Worm (Caenorhabditis elegans) whole organism, midembryonic: ENCODE results near the gene melo-1.
"Not testable (repeated sequence)": the region's sequence is repeated elsewhere in the genome, so short reads cannot be mapped to it uniquely, and the experiment has no call there.

Source experiments
- T22C8.4 ChIP-seq: fragments of 200-800 bp; sonication (Bioruptor generic); IDR thresholded peaks from 2 replicates; pipeline ENCODE4 v1.3.6; 2022; ENCODE audit warnings: missing genetic modification characterization, missing compliant biosample characterization
- cog-1 ChIP-seq: sonication (generic microtip); optimal IDR thresholded peaks from 2 replicates; lab custom pipeline; 2016; ENCODE audit warnings: missing genetic modification characterization, missing compliant biosample characterization
- flt-1 ChIP-seq: fragments of 200-800 bp; sonication (Bioruptor generic); IDR thresholded peaks from 2 replicates; pipeline ENCODE4 v1.3.6; 2022; ENCODE audit warnings: missing genetic modification characterization, missing compliant biosample characterization
- klf-2 ChIP-seq: fragments of 200-800 bp; sonication (Bioruptor generic); conservative IDR thresholded peaks from 2 replicates; pipeline ENCODE4 v1.3.6; 2022; ENCODE audit warnings: missing genetic modification reagents, missing genetic modification characterization, missing compliant biosample characterization
- med-1 ChIP-seq: sonication (generic microtip); optimal IDR thresholded peaks from 2 replicates; lab custom pipeline; 2017; ENCODE audit warnings: missing genetic modification characterization, mild to moderate bottlenecking, missing compliant biosample characterization, antibody characterized with exemption, missing genetic modification reagents; ENCODE audit not compliant: insufficient read depth
- ref-1 ChIP-seq: fragments of 200-800 bp; sonication (Bioruptor generic); conservative IDR thresholded peaks from 2 replicates; pipeline ENCODE4 v1.3.6; 2022; ENCODE audit warnings: missing genetic modification reagents, missing genetic modification characterization, missing compliant biosample characterization
- tab-1 ChIP-seq: fragments of 200-800 bp; sonication (Bioruptor generic); IDR thresholded peaks from 2 replicates; pipeline ENCODE4 v1.3.6; 2022; ENCODE audit warnings: missing genetic modification characterization, missing compliant biosample characterization
- ztf-23 ChIP-seq: fragments of 200-800 bp; sonication (Bioruptor generic); IDR thresholded peaks from 2 replicates; pipeline ENCODE4 v1.3.6; 2022; ENCODE audit warnings: missing genetic modification reagents, missing genetic modification characterization, missing compliant biosample characterization
- ztf-29 ChIP-seq: fragments of 200-800 bp; sonication (Bioruptor generic); IDR thresholded peaks from 2 replicates; pipeline ENCODE4 v1.3.6; 2022; ENCODE audit warnings: missing genetic modification reagents, missing genetic modification characterization, missing compliant biosample characterization

The melo-1 gene

DNA sequence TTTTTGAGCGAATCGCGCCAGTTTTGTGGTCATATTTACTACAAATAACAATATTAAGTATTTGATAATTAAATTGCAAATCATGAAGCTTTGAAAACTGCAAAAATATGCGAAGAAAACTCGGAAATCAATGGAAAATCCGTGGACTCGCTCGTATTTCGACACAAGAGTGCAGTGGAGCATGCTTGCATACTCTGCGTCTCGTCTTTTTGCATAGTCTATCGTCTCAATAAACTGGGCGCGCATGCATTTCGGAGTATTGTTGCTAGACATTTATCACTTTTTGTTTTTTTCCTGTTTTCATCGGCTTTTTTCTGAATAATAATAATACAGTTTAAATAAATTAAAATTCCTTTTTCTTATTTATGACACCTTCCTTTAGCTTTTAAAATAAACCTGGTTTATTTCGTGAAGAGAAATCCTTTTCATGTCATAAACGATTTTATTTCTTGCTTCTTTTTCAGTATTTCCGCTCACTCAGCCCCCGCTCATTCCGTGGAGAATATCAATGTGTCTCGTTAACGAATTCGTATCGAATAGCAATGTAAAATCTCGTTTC lies 19.1 kb upstream of the melo-1 start, which contains the start of the genes mrps-7 and Y57G11C.3:
TSS of gene mrps-7 (minus strand) at position 38 of the 559 bp plus-strand sequence.
TSS of gene Y57G11C.3 (plus strand) at position 509 of the 559 bp plus-strand sequence.
- TF ChIP-seq flt-1 (no peak), cog-1 (tag; lab: Kevin White, UChicago) (peak; percentile 73)

DNA sequence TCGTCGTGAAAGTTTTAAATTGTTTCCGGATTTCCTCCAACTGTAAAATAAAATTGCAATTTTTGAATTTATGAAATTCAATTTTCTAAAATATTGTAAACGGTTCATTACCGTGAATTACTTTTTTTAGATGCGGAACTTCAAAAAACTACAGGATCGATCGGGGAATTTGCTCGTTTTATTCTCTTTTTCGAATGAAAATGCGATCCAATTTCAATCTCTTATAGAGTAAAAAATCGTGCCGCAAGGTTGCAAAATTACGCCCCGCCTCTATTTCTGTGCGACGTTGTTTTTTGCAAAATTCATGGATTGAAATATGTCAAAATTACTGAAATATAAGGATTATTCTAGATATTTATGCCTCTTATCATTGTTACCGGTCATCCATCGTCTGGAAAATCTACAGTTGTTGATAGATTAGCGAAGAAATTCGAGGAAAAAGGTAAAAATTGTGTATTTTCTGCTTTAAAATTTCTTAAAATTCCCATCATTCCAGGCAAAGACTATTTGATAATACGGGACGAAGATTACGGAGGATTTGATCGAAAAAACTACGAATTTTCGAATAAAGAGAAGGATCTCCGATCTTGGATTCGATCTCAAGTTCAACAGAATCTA lies 17.5 kb upstream of the melo-1 start, which contains the start of gene Y57G11C.43:
TSS of gene Y57G11C.43 (plus strand) at position 224 of the 618 bp plus-strand sequence.
- TF ChIP-seq cog-1 (tag; lab: Kevin White, UChicago) (no peak), ztf-29 (GFP tag; lab: Robert Waterston, UW) (no peak), tab-1 (GFP tag; lab: Robert Waterston, UW) (no peak), ztf-23 (no peak), med-1 (GFP tag; lab: Kevin White, UChicago) (no peak), flt-1 (no peak), ref-1 (no peak), klf-2 (GFP tag; lab: Robert Waterston, UW) (no peak), T22C8.4 (GFP tag; lab: Robert Waterston, UW) (no peak)

DNA sequence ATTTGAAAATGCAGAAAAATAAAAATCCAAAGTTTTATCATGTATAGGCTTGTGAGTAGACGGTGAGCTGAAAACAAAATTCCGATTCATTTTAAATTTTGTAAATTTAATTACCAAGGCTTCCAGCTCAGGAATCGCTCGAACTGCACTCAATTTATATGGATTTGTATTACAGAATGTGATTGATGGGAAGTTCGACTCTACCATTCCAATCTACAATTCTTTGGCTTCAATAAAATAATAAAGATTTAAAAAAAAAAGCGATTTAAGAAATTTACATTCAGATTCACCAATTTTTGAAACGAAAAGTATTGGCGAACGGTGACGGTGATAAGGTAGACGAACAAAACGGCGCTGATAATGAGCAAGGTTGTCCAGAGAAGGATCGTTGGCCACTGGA lies 16.2 kb upstream of the melo-1 start:
- TF ChIP-seq T22C8.4 (GFP tag; lab: Robert Waterston, UW) (no peak), ztf-23 (no peak), klf-2 (GFP tag; lab: Robert Waterston, UW) (no peak), med-1 (GFP tag; lab: Kevin White, UChicago) (no peak), ref-1 (no peak), tab-1 (GFP tag; lab: Robert Waterston, UW) (no peak), flt-1 (no peak), ztf-29 (GFP tag; lab: Robert Waterston, UW) (no peak), cog-1 (tag; lab: Kevin White, UChicago) (no peak)

DNA sequence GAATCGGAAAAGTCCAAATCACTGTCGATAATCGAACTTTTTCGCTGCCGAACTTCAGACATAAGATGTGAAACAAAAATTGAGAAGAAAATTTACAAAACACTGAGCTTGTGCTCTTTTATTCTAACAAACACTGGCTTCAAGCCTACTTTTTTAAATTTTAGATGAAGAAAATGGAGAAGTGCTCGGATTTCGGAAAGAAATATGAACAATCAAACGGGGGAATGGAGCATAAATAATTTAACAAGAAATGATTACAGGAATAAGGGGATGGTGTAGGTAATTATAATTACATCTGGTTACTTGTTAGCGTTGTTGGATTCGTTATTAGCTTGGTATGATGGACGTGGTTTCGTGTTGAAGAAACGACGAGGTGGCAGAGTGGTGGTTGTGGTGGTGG lies 15.5 kb upstream of the melo-1 start, which contains the start of gene degl-1:
TSS of gene degl-1 (minus strand) at position 101 of the 400 bp plus-strand sequence.
- TF ChIP-seq ztf-29 (GFP tag; lab: Robert Waterston, UW) (no peak), tab-1 (GFP tag; lab: Robert Waterston, UW) (no peak), ztf-23 (no peak), ref-1 (no peak), cog-1 (tag; lab: Kevin White, UChicago) (no peak), med-1 (GFP tag; lab: Kevin White, UChicago) (no peak), T22C8.4 (GFP tag; lab: Robert Waterston, UW) (no peak), klf-2 (GFP tag; lab: Robert Waterston, UW) (no peak), flt-1 (no peak)

DNA sequence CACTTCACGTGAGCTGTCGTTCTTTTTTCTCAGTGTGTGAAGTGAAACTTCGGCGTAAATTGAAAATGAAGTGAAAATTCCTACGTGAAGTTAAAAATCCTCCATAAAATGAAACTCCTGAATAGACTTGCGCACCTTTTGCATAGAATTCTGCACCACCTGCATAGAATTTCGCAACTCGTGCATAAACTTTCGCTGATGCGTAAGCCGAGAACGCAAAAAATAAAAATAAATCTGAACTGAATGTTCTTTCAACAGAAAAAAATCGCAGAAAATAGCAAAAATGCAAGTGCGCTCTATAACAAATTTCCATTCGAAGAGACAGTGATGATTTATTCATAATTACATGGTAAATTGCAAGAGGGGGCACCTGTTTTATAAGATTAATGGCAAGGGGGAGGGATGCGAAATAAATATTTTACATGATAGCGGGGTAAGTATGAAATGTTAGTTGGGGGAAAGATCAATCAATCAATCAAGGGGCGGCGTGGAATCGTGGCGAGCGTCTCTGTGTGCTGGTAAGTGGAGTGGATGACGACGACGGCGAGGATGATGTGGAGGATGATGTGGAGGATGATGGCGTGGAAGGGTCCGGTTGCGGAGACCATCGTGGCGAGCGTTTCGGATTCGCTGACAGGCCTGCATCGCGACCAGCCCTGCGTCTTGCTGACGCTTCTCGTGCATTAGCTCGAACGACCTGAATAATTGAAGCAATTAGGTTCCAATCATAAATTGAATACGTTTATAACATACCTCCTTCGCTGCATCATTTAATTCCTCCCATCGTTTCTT lies 13.4 kb upstream of the melo-1 start, which contains the start of gene Y57G11C.36:
TSS of gene Y57G11C.36 (minus strand) at position 502 of the 792 bp plus-strand sequence.
- TF ChIP-seq tab-1 (GFP tag; lab: Robert Waterston, UW) (0 out of 2 replicates have a peak, but pooled peaks have one; percentile 18), ref-1 (no peak)

DNA sequence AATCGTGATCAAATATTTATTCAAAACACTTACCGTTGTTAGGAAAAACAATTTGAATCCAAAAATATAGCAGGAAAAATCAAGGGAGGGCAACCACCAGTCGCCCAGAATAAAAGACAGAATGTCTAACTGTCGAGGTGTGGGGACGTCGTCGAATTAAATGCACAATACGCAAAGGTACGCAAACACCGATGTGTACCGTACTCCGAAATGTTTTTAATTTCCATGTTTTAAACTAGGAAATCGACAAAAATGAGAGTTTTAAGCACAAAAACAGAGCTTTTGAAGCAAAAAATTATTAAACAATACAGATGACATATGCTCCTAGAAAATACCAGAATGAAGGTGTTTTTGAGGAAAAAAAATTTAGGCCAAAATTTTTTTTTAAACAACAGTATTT lies 12.4 kb upstream of the melo-1 start, which contains the start of gene Y57G11C.51:
TSS of gene Y57G11C.51 (minus strand) at position 101 of the 400 bp plus-strand sequence.
- TF ChIP-seq ztf-23; flt-1; T22C8.4 (GFP tag; lab: Robert Waterston, UW): not testable (repeated sequence)

DNA sequence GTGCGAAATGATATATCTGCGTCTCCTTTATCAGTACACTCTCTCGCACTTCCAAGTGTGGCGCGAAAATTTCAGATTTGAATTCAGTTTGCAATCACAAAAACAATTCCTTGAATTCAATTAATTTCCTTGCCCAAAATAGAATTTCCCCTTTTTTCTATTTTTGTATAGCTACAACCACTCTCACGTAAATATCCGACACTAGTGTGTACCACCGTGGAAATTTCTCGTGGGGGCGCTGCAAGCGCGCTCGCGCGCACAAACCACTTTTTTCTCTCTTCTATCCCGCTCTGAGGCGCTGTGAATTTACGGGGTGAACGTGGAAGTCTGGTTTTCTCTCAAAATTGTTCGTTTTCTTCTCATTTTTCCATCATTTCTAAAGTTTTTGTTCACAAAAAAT lies 5.3 kb upstream of the melo-1 start, which contains the start of gene Y57G11C.8:
TSS of gene Y57G11C.8 (plus strand) at position 301 of the 400 bp plus-strand sequence.
- TF ChIP-seq T22C8.4 (GFP tag; lab: Robert Waterston, UW) (no peak), flt-1 (no peak), ref-1 (no peak), cog-1 (tag; lab: Kevin White, UChicago) (no peak), tab-1 (GFP tag; lab: Robert Waterston, UW) (no peak), ztf-29 (GFP tag; lab: Robert Waterston, UW) (no peak), ztf-23 (no peak), klf-2 (GFP tag; lab: Robert Waterston, UW) (no peak), med-1 (GFP tag; lab: Kevin White, UChicago) (no peak)

DNA sequence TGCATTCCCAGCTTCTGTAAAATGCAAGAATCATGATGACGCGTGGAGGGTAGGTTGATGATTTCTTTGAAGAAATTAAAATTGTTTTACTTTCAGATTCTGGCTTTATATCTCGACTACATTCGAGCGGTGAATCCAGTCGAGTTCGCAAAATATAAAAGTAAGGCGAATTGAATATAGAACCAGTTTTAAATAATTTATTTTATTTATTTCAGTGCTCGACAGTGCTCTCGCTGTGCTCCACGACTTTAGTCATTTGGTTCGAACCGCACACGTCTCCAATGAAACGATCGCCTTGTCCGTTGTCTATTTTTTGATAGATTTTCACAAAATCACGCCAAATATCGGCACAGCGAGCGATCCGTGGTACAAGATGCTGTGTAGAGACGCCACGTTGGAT lies 4.6 kb upstream of the melo-1 start, which contains the start of gene Y57G11C.1130:
TSS of gene Y57G11C.1130 (plus strand) at position 301 of the 400 bp plus-strand sequence.
- no peak for TF ChIP-seq flt-1
- no peak for TF ChIP-seq T22C8.4 (GFP tag; lab: Robert Waterston, UW)
- no peak for TF ChIP-seq klf-2 (GFP tag; lab: Robert Waterston, UW)
- no peak for TF ChIP-seq med-1 (GFP tag; lab: Kevin White, UChicago)
- TF ChIP-seq ztf-29 (GFP tag; lab: Robert Waterston, UW): no peak
- no peak for TF ChIP-seq ref-1
- TF ChIP-seq cog-1 (tag; lab: Kevin White, UChicago): no peak
- no peak for TF ChIP-seq tab-1 (GFP tag; lab: Robert Waterston, UW)
- TF ChIP-seq ztf-23: no peak

DNA sequence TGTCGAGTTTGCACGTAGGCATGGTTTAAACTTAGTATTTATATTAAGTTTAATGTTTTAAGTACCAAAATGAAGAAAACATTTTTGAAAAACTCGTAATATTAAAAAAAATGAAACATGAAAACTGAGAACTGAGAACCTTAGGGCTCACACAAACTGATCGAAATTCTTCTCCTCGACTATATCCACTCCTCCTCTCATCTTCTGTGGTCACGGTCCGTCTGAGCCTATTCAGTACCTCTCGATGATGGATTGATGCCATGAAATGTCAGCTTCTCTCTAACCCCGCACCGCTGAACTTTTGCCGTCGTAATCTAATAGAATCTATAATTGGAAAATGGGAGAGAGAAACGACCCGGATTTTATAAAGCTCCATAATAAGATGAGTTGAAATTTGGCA lies 2.4 kb upstream of the melo-1 start, which contains the start of gene nlp-56:
TSS of gene nlp-56 (minus strand) at position 257 of the 400 bp plus-strand sequence.
- TF ChIP-seq cog-1 (tag; lab: Kevin White, UChicago) (no peak), klf-2 (GFP tag; lab: Robert Waterston, UW) (no peak), T22C8.4 (GFP tag; lab: Robert Waterston, UW) (no peak), ztf-23 (no peak), ref-1 (no peak), ztf-29 (GFP tag; lab: Robert Waterston, UW) (no peak), med-1 (GFP tag; lab: Kevin White, UChicago) (no peak), flt-1 (no peak), tab-1 (GFP tag; lab: Robert Waterston, UW) (no peak)
